Worm (Caenorhabditis elegans) whole organism, late embryonic: Measurements from ENCODE around the gene smc-5.

Experiments
- C08G9.2 ChIP-seq: sonication (generic microtip); optimal IDR thresholded peaks from 2 replicates; lab custom pipeline; 2016; ENCODE audit warnings: mild to moderate bottlenecking, missing genetic modification characterization, moderate library complexity, missing compliant biosample characterization
- C38D4.7 ChIP-seq: fragments of 200-800 bp; sonication (Bioruptor generic); optimal IDR thresholded peaks from 2 replicates; lab custom pipeline; 2018; ENCODE audit warnings: mild to moderate bottlenecking, missing genetic modification characterization, moderate library complexity, missing compliant biosample characterization
- F13H6.1 ChIP-seq: sonication (generic microtip); optimal IDR thresholded peaks from 2 replicates; lab custom pipeline; 2016; ENCODE audit warnings: missing genetic modification characterization, missing compliant biosample characterization
- K02D7.2 ChIP-seq: sonication (generic microtip); optimal IDR thresholded peaks from 2 replicates; lab custom pipeline; 2017; ENCODE audit warnings: mild to moderate bottlenecking, missing genetic modification characterization, missing compliant biosample characterization
- K09A11.1 ChIP-seq: sonication (generic microtip); optimal IDR thresholded peaks from 2 replicates; lab custom pipeline; 2017; ENCODE audit warnings: antibody characterized with exemption, mild to moderate bottlenecking, missing genetic modification characterization, missing compliant biosample characterization; ENCODE audit not compliant: insufficient read depth
- T23F11.4 ChIP-seq: fragments of 200-800 bp; sonication (Bioruptor generic); optimal IDR thresholded peaks from 2 replicates; lab custom pipeline; 2018; ENCODE audit warnings: mild to moderate bottlenecking, missing genetic modification characterization, missing compliant biosample characterization
- ahr-1 ChIP-seq: sonication (generic microtip); optimal IDR thresholded peaks from 2 replicates; lab custom pipeline; 2016; ENCODE audit warnings: missing genetic modification characterization, missing compliant biosample characterization
- ama-1 ChIP-seq: fragments of 150-350 bp; optimal IDR thresholded peaks from 2 replicates; lab custom pipeline; 2014
- ceh-14 ChIP-seq: sonication (generic microtip); optimal IDR thresholded peaks from 2 replicates; lab custom pipeline; 2016; ENCODE audit warnings: missing genotype, missing genetic modification characterization, missing compliant biosample characterization
- ceh-18 ChIP-seq: sonication (generic microtip); optimal IDR thresholded peaks from 2 replicates; lab custom pipeline; 2016; ENCODE audit warnings: missing genetic modification characterization, missing compliant biosample characterization
- ceh-19 ChIP-seq: fragments of 200-800 bp; sonication (Bioruptor generic); optimal IDR thresholded peaks from 2 replicates; lab custom pipeline; 2018; ENCODE audit warnings: mild to moderate bottlenecking, missing genetic modification characterization, missing compliant biosample characterization
- ceh-2 ChIP-seq: sonication (generic microtip); optimal IDR thresholded peaks from 2 replicates; lab custom pipeline; 2016; ENCODE audit warnings: missing genotype, missing genetic modification characterization, missing compliant biosample characterization
- ceh-22 ChIP-seq: sonication (generic microtip); optimal IDR thresholded peaks from 2 replicates; lab custom pipeline; 2017; ENCODE audit warnings: missing biosample characterization, missing genetic modification characterization
- ceh-24 ChIP-seq: sonication (generic microtip); optimal IDR thresholded peaks from 2 replicates; lab custom pipeline; 2016; ENCODE audit warnings: mild to moderate bottlenecking, missing genetic modification characterization, missing compliant biosample characterization
- ceh-30 ChIP-seq: fragments of 150-350 bp; optimal IDR thresholded peaks from 2 replicates; lab custom pipeline; 2014; ENCODE audit warnings: missing biosample characterization, missing genetic modification characterization
- ceh-34 ChIP-seq: sonication (generic microtip); optimal IDR thresholded peaks from 2 replicates; lab custom pipeline; 2016; ENCODE audit warnings: mild to moderate bottlenecking, missing genetic modification characterization, missing compliant biosample characterization
- ceh-48 ChIP-seq: sonication (generic microtip); optimal IDR thresholded peaks from 2 replicates; lab custom pipeline; 2016; ENCODE audit warnings: missing genetic modification characterization, inconsistent platforms, missing compliant biosample characterization
- ceh-6 ChIP-seq: fragments of 200-800 bp; sonication (Bioruptor generic); optimal IDR thresholded peaks from 2 replicates; lab custom pipeline; 2018; ENCODE audit warnings: mild to moderate bottlenecking, missing genetic modification characterization, missing compliant biosample characterization
- ceh-9 ChIP-seq: sonication (generic microtip); optimal IDR thresholded peaks from 2 replicates; lab custom pipeline; 2016; ENCODE audit warnings: mild to moderate bottlenecking, missing genetic modification characterization, inconsistent platforms, missing compliant biosample characterization
- dmd-4 ChIP-seq: sonication (generic microtip); optimal IDR thresholded peaks from 2 replicates; lab custom pipeline; 2016; ENCODE audit warnings: borderline replicate concordance, missing genetic modification characterization, missing compliant biosample characterization
- dve-1 ChIP-seq: sonication (generic microtip); optimal IDR thresholded peaks from 2 replicates; lab custom pipeline; 2017; ENCODE audit warnings: antibody characterized with exemption, mild to moderate bottlenecking, missing genetic modification characterization, missing compliant biosample characterization
- elt-2 ChIP-seq: sonication (generic microtip); optimal IDR thresholded peaks from 2 replicates; lab custom pipeline; 2016; ENCODE audit warnings: missing genetic modification reagents, missing genetic modification characterization, missing compliant biosample characterization
- ets-4 ChIP-seq: sonication (generic microtip); optimal IDR thresholded peaks from 2 replicates; lab custom pipeline; 2016; ENCODE audit warnings: missing genetic modification characterization, missing compliant biosample characterization
- eyg-1 ChIP-seq: sonication (generic microtip); optimal IDR thresholded peaks from 2 replicates; lab custom pipeline; 2016; ENCODE audit warnings: missing genotype, missing genetic modification characterization, missing compliant biosample characterization
- fkh-6 ChIP-seq: sonication (generic microtip); optimal IDR thresholded peaks from 2 replicates; lab custom pipeline; 2016; ENCODE audit warnings: missing genetic modification characterization, missing compliant biosample characterization
- hlh-15 ChIP-seq: sonication (generic microtip); optimal IDR thresholded peaks from 2 replicates; lab custom pipeline; 2016; ENCODE audit warnings: missing genetic modification characterization, missing compliant biosample characterization
- hlh-30 ChIP-seq: sonication (generic microtip); optimal IDR thresholded peaks from 2 replicates; lab custom pipeline; 2017; ENCODE audit warnings: antibody characterized with exemption, missing genetic modification characterization, missing compliant biosample characterization; ENCODE audit not compliant: insufficient read depth
- hlh-6 ChIP-seq: sonication (generic microtip); optimal IDR thresholded peaks from 2 replicates; lab custom pipeline; 2016; ENCODE audit warnings: missing genotype, missing genetic modification characterization, missing compliant biosample characterization
- hlh-8 ChIP-seq: sonication (generic microtip); optimal IDR thresholded peaks from 2 replicates; lab custom pipeline; 2016; ENCODE audit warnings: missing genotype, missing genetic modification characterization, missing compliant biosample characterization
- lim-6 ChIP-seq: sonication (generic microtip); optimal IDR thresholded peaks from 2 replicates; lab custom pipeline; 2016; ENCODE audit warnings: missing genetic modification characterization, missing compliant biosample characterization
- lin-11 ChIP-seq: fragments of 200-800 bp; sonication (Bioruptor generic); optimal IDR thresholded peaks from 2 replicates; lab custom pipeline; 2018; ENCODE audit warnings: mild to moderate bottlenecking, missing genetic modification characterization, missing compliant biosample characterization
- madf-2 ChIP-seq: sonication (generic microtip); optimal IDR thresholded peaks from 2 replicates; lab custom pipeline; 2017; ENCODE audit warnings: missing genetic modification characterization, missing compliant biosample characterization
- mec-3 ChIP-seq: sonication (generic microtip); optimal IDR thresholded peaks from 2 replicates; lab custom pipeline; 2016; ENCODE audit warnings: borderline replicate concordance, missing genetic modification characterization, missing compliant biosample characterization
- nfya-1 ChIP-seq: sonication (generic microtip); optimal IDR thresholded peaks from 2 replicates; lab custom pipeline; 2017; ENCODE audit warnings: missing genetic modification characterization, mild to moderate bottlenecking, missing compliant biosample characterization, antibody characterized with exemption, moderate library complexity
- nhr-232 ChIP-seq: sonication (generic microtip); optimal IDR thresholded peaks from 2 replicates; lab custom pipeline; 2016; ENCODE audit warnings: missing genetic modification characterization, missing compliant biosample characterization
- odd-2 ChIP-seq: sonication (generic microtip); optimal IDR thresholded peaks from 2 replicates; lab custom pipeline; 2017; ENCODE audit warnings: antibody characterized with exemption, mild to moderate bottlenecking, missing genetic modification characterization, missing compliant biosample characterization
- pag-3 ChIP-seq: sonication (generic microtip); optimal IDR thresholded peaks from 2 replicates; lab custom pipeline; 2016; ENCODE audit warnings: missing compliant biosample characterization, missing genetic modification characterization, borderline replicate concordance
- pat-9 ChIP-seq: fragments of 200-800 bp; sonication (Bioruptor generic); optimal IDR thresholded peaks from 2 replicates; lab custom pipeline; 2018; ENCODE audit warnings: mild to moderate bottlenecking, missing genetic modification characterization, moderate library complexity, missing compliant biosample characterization
- pax-1 ChIP-seq: fragments of 150-350 bp; optimal IDR thresholded peaks from 2 replicates; lab custom pipeline; 2014; ENCODE audit warnings: missing biosample characterization, missing genetic modification characterization
- pha-2 ChIP-seq: sonication (generic microtip); optimal IDR thresholded peaks from 2 replicates; lab custom pipeline; 2017; ENCODE audit warnings: mild to moderate bottlenecking, missing genetic modification characterization, missing compliant biosample characterization
- pha-4 ChIP-seq: fragments of 150-350 bp; optimal IDR thresholded peaks from 2 replicates; lab custom pipeline; 2018; ENCODE audit warnings: missing biosample characterization, missing genetic modification reagents, missing genetic modification characterization
- pqm-1 ChIP-seq: sonication (generic microtip); optimal IDR thresholded peaks from 2 replicates; lab custom pipeline; 2016; ENCODE audit warnings: missing genetic modification characterization, missing compliant biosample characterization
- ref-2 ChIP-seq: sonication (generic microtip); optimal IDR thresholded peaks from 2 replicates; lab custom pipeline; 2016; ENCODE audit warnings: missing genetic modification characterization, missing compliant biosample characterization
- rnt-1 ChIP-seq: sonication (generic microtip); optimal IDR thresholded peaks from 2 replicates; lab custom pipeline; 2016; ENCODE audit warnings: missing genetic modification characterization, missing compliant biosample characterization
- sdc-2 ChIP-seq: sonication (generic microtip); optimal IDR thresholded peaks from 2 replicates; lab custom pipeline; 2016; ENCODE audit warnings: missing genotype, missing genetic modification characterization, missing compliant biosample characterization
- sox-2 ChIP-seq: fragments of 200-800 bp; sonication (Bioruptor generic); IDR thresholded peaks from 2 replicates; pipeline ENCODE4 v1.3.6; 2022; ENCODE audit warnings: missing genetic modification reagents, missing genetic modification characterization, missing compliant biosample characterization
- sox-4 ChIP-seq: sonication (generic microtip); optimal IDR thresholded peaks from 2 replicates; lab custom pipeline; 2017; ENCODE audit warnings: mild to moderate bottlenecking, missing genetic modification characterization, inconsistent platforms, missing compliant biosample characterization
- syd-9 ChIP-seq: sonication (generic microtip); optimal IDR thresholded peaks from 2 replicates; lab custom pipeline; 2016; ENCODE audit warnings: mild to moderate bottlenecking, missing genetic modification characterization, moderate library complexity, missing compliant biosample characterization
- tbx-7 ChIP-seq: sonication (generic microtip); optimal IDR thresholded peaks from 2 replicates; lab custom pipeline; 2016; ENCODE audit warnings: missing genotype, missing genetic modification characterization, missing compliant biosample characterization
- ttx-3 ChIP-seq: sonication (generic microtip); optimal IDR thresholded peaks from 2 replicates; lab custom pipeline; 2016; ENCODE audit warnings: missing genetic modification reagents, missing genetic modification characterization, missing compliant biosample characterization
- unc-42 ChIP-seq: sonication (generic microtip); optimal IDR thresholded peaks from 2 replicates; lab custom pipeline; 2016; ENCODE audit warnings: missing genotype, missing genetic modification characterization, missing compliant biosample characterization
- zip-5 ChIP-seq: sonication (generic microtip); optimal IDR thresholded peaks from 2 replicates; lab custom pipeline; 2016; ENCODE audit warnings: missing genetic modification characterization, missing compliant biosample characterization
- ztf-16 ChIP-seq: sonication (generic microtip); optimal IDR thresholded peaks from 2 replicates; lab custom pipeline; 2017; ENCODE audit warnings: missing genetic modification characterization, missing compliant biosample characterization

The smc-5 gene

ce11 chrII:5061794-5062368, at the start of gene smc-5:
Gene smc-5 (plus strand): TSS chrII:5062125.
- TF ChIP-seq mec-3: no peak
- TF ChIP-seq zip-5 (tag; lab: Kevin White, UChicago): peak; percentile 43
- TF ChIP-seq ceh-19 (GFP tag; lab: Kevin White, UChicago): no peak
- TF ChIP-seq fkh-6 (tag; lab: Kevin White, UChicago): no peak
- no peak for TF ChIP-seq K02D7.2 (tag; lab: Kevin White, UChicago)
- no peak for TF ChIP-seq hlh-30 (tag; lab: Kevin White, UChicago)
- no peak for TF ChIP-seq T23F11.4 (GFP tag; lab: Kevin White, UChicago)
- peak; percentile 16 for TF ChIP-seq pax-1 (tag; lab: Kevin White, UChicago)
- no peak for TF ChIP-seq ama-1 (lab: Kevin White, UChicago)
- TF ChIP-seq ceh-18 (tag; lab: Kevin White, UChicago): no peak
- peak; percentile 52 for TF ChIP-seq ceh-14 (tag; lab: Kevin White, UChicago)
- no peak for TF ChIP-seq ceh-24 (tag; lab: Kevin White, UChicago)
- TF ChIP-seq lim-6 (tag; lab: Kevin White, UChicago): peak; percentile 25
- no peak for TF ChIP-seq ceh-6 (GFP tag; lab: Kevin White, UChicago)
- peak; percentile 63 for TF ChIP-seq C08G9.2 (tag; lab: Kevin White, UChicago)
- TF ChIP-seq rnt-1 (tag; lab: Kevin White, UChicago): peak; percentile 52
- TF ChIP-seq pat-9 (tag; lab: Kevin White, UChicago): no peak
- TF ChIP-seq lin-11 (tag; lab: Kevin White, UChicago): no peak
- no peak for TF ChIP-seq ceh-48 (tag; lab: Kevin White, UChicago)
- TF ChIP-seq ceh-30 (tag; lab: Kevin White, UChicago): no peak
- TF ChIP-seq ahr-1 (tag; lab: Kevin White, UChicago): no peak
- TF ChIP-seq ceh-22 (tag; lab: Kevin White, UChicago): no peak
- no peak for TF ChIP-seq odd-2
- peak; percentile 13 for TF ChIP-seq hlh-8 (tag; lab: Kevin White, UChicago)
- TF ChIP-seq dmd-4 (tag; lab: Kevin White, UChicago): no peak
- no peak for TF ChIP-seq ceh-9 (tag; lab: Kevin White, UChicago)
- TF ChIP-seq ets-4: peak; percentile 57
- no peak for TF ChIP-seq eyg-1 (tag; lab: Kevin White, UChicago)
- TF ChIP-seq ztf-16 (tag; lab: Kevin White, UChicago): peak; percentile 14
- TF ChIP-seq pha-2 (tag; lab: Kevin White, UChicago): no peak
- peak; percentile 43 for TF ChIP-seq tbx-7 (tag; lab: Kevin White, UChicago)
- peak; percentile 36 for TF ChIP-seq F13H6.1 (tag; lab: Kevin White, UChicago)
- TF ChIP-seq sdc-2 (tag; lab: Kevin White, UChicago): no peak
- TF ChIP-seq unc-42 (tag; lab: Kevin White, UChicago): peak; percentile 56
- no peak for TF ChIP-seq pha-4
- TF ChIP-seq madf-2 (tag; lab: Kevin White, UChicago): no peak
- peak; percentile 23 for TF ChIP-seq pqm-1 (tag; lab: Kevin White, UChicago)
- TF ChIP-seq ref-2 (tag; lab: Kevin White, UChicago): no peak
- no peak for TF ChIP-seq nhr-232 (tag; lab: Kevin White, UChicago)
- TF ChIP-seq hlh-15 (tag; lab: Kevin White, UChicago): no peak
- TF ChIP-seq nfya-1 (tag; lab: Kevin White, UChicago): peak; percentile 38
- no peak for TF ChIP-seq C38D4.7 (GFP tag; lab: Kevin White, UChicago)
- peak; percentile 68 for TF ChIP-seq ceh-34 (tag; lab: Kevin White, UChicago)
- TF ChIP-seq sox-2 (GFP tag; lab: Robert Waterston, UW): no peak
- TF ChIP-seq pag-3: no peak
- TF ChIP-seq elt-2 (tag; lab: Kevin White, UChicago): no peak
- no peak for TF ChIP-seq syd-9 (tag; lab: Kevin White, UChicago)
- TF ChIP-seq ttx-3 (tag; lab: Kevin White, UChicago): no peak
- TF ChIP-seq sox-4 (tag; lab: Kevin White, UChicago): no peak
- TF ChIP-seq K09A11.1 (tag; lab: Kevin White, UChicago): no peak
- no peak for TF ChIP-seq hlh-6 (tag; lab: Kevin White, UChicago)
- no peak for TF ChIP-seq dve-1
- TF ChIP-seq ceh-2 (tag; lab: Kevin White, UChicago): peak; percentile 69
